Fruit fly (Drosophila melanogaster) whole organism, embryonic: Measurements from ENCODE around the gene CG9782.

Experiments
- Ada2b ChIP-seq: fragments of 200-800 bp; sonication (Bioruptor generic); IDR thresholded peaks from 2 replicates; pipeline ENCODE4 v1.3.6; 2022; ENCODE audit warnings: missing biosample characterization, missing genetic modification characterization
- Asciz ChIP-seq: fragments of 200-800 bp; sonication (Bioruptor generic); optimal IDR thresholded peaks from 2 replicates; lab custom pipeline; 2017; ENCODE audit warnings: missing biosample characterization, mild to moderate bottlenecking, missing genetic modification characterization, missing genetic modification reagents
- Bdp1 ChIP-seq: fragments of 200-800 bp; sonication (Bioruptor generic); optimal IDR thresholded peaks from 3 replicates; lab custom pipeline; 2016; ENCODE audit warnings: missing biosample characterization, missing genetic modification characterization
- Blimp-1 ChIP-seq: fragments of 200-800 bp; sonication (Bioruptor generic); optimal IDR thresholded peaks from 3 replicates; lab custom pipeline; 2018; ENCODE audit warnings: missing biosample characterization, missing genetic modification characterization, mild to moderate bottlenecking, moderate library complexity, missing genetic modification reagents
- BtbVII ChIP-seq: fragments of 200-800 bp; sonication (Bioruptor generic); optimal IDR thresholded peaks from 3 replicates; lab custom pipeline; 2017; ENCODE audit warnings: missing biosample characterization, mild to moderate bottlenecking, missing genetic modification characterization
- CG10321 ChIP-seq: fragments of 200-800 bp; sonication (Bioruptor generic); IDR thresholded peaks from 2 replicates; pipeline ENCODE4 v1.3.6; 2022; ENCODE audit warnings: missing biosample characterization, missing genetic modification characterization
- CG10431 ChIP-seq: fragments of 200-800 bp; sonication (Bioruptor generic); optimal IDR thresholded peaks from 3 replicates; lab custom pipeline; 2018; ENCODE audit warnings: missing biosample characterization, mild to moderate bottlenecking, missing genetic modification characterization
- CG12769 ChIP-seq: fragments of 200-800 bp; sonication (Bioruptor generic); optimal IDR thresholded peaks from 2 replicates; lab custom pipeline; 2019; ENCODE audit warnings: missing biosample characterization, mild to moderate bottlenecking, missing genetic modification characterization, moderate library complexity
- CG1647 ChIP-seq: fragments of 200-800 bp; sonication (Bioruptor generic); optimal IDR thresholded peaks from 3 replicates; lab custom pipeline; 2016; ENCODE audit warnings: missing biosample characterization, missing genetic modification characterization
- CG16863 ChIP-seq: fragments of 200-800 bp; sonication (Bioruptor generic); optimal IDR thresholded peaks from 3 replicates; lab custom pipeline; 2016; ENCODE audit warnings: missing biosample characterization, missing genetic modification characterization
- CG17829 ChIP-seq: fragments of 200-800 bp; optimal IDR thresholded peaks from 2 replicates; lab custom pipeline; 2019; ENCODE audit warnings: missing biosample characterization, mild to moderate bottlenecking, missing genetic modification characterization, moderate library complexity
- CG18599 ChIP-seq: fragments of 200-800 bp; sonication (Bioruptor generic); optimal IDR thresholded peaks from 3 replicates; lab custom pipeline; 2017; ENCODE audit warnings: missing biosample characterization, missing genetic modification characterization, mild to moderate bottlenecking, moderate library complexity, missing genetic modification reagents
- CG32532 ChIP-seq: fragments of 200-800 bp; sonication (Bioruptor generic); IDR thresholded peaks from 2 replicates; pipeline ENCODE4 v1.3.6; 2022; ENCODE audit warnings: missing biosample characterization, missing genetic modification characterization
- CG33557 ChIP-seq: fragments of 200-800 bp; sonication (Bioruptor generic); optimal IDR thresholded peaks from 2 replicates; lab custom pipeline; 2019; ENCODE audit warnings: missing biosample characterization, mild to moderate bottlenecking, missing genetic modification characterization, moderate library complexity
- CG34376 ChIP-seq: fragments of 200-800 bp; sonication (Bioruptor generic); optimal IDR thresholded peaks from 2 replicates; lab custom pipeline; 2018; ENCODE audit warnings: missing biosample characterization, mild to moderate bottlenecking, missing genetic modification characterization
- CG4854 ChIP-seq: fragments of 200-800 bp; sonication (Bioruptor generic); optimal IDR thresholded peaks from 2 replicates; lab custom pipeline; 2016; ENCODE audit warnings: missing biosample characterization, missing genetic modification characterization, inconsistent platforms
- CG6254 ChIP-seq: fragments of 200-800 bp; sonication (Bioruptor generic); optimal IDR thresholded peaks from 3 replicates; lab custom pipeline; 2017; ENCODE audit warnings: mild to moderate bottlenecking, missing biosample characterization, missing genetic modification reagents, missing genetic modification characterization
- CG6854 ChIP-seq: fragments of 200-800 bp; sonication (Bioruptor generic); optimal IDR thresholded peaks from 3 replicates; lab custom pipeline; 2017; ENCODE audit warnings: missing biosample characterization, mild to moderate bottlenecking, missing genetic modification characterization
- CG7357 ChIP-seq: fragments of 200-800 bp; sonication (Bioruptor generic); IDR thresholded peaks from 3 replicates; pipeline ENCODE4 v1.3.6; 2022; ENCODE audit warnings: missing biosample characterization, missing genetic modification characterization
- CG7372 ChIP-seq: fragments of 200-800 bp; sonication (Bioruptor generic); IDR thresholded peaks from 2 replicates; pipeline ENCODE4 v1.3.6; 2022; ENCODE audit warnings: missing biosample characterization, missing genetic modification characterization
- CG9727 ChIP-seq: fragments of 200-800 bp; sonication (Bioruptor generic); optimal IDR thresholded peaks from 3 replicates; lab custom pipeline; 2017; ENCODE audit warnings: missing biosample characterization, mild to moderate bottlenecking, missing genetic modification characterization
- Doc2 ChIP-seq: fragments of 200-800 bp; sonication (Bioruptor generic); IDR thresholded peaks from 2 replicates; pipeline ENCODE4 v1.3.6; 2022; ENCODE audit warnings: missing biosample characterization, missing genetic modification characterization
- Drgx ChIP-seq: fragments of 200-800 bp; sonication (Bioruptor generic); IDR thresholded peaks from 2 replicates; pipeline ENCODE4 v1.3.6; 2022; ENCODE audit warnings: missing biosample characterization, missing genetic modification characterization
- Eip74EF ChIP-seq, 2 experiments: fragments of 200-800 bp in 1 of 2; fragments of >200 bp in 1 of 2; sonication (Bioruptor generic) in 1 of 2; optimal IDR thresholded peaks; 2 replicates each; lab custom pipeline; 2017 to 2019; ENCODE audit warnings: missing biosample characterization in 2 of 2, missing genetic modification characterization in 2 of 2, mild to moderate bottlenecking in 1 of 2, moderate library complexity in 1 of 2
- Fer1 ChIP-seq: fragments of 200-800 bp; sonication (Bioruptor generic); optimal IDR thresholded peaks from 2 replicates; lab custom pipeline; 2017; ENCODE audit warnings: missing biosample characterization, mild to moderate bottlenecking, missing genetic modification characterization
- H15 ChIP-seq: fragments of 200-800 bp; sonication (Bioruptor generic); IDR thresholded peaks from 3 replicates; pipeline ENCODE4 v1.3.6; 2022; ENCODE audit warnings: missing biosample characterization, missing genetic modification characterization
- MTF-1 ChIP-seq: fragments of 200-800 bp; sonication (Bioruptor generic); optimal IDR thresholded peaks from 2 replicates; lab custom pipeline; 2018; ENCODE audit warnings: missing biosample characterization, mild to moderate bottlenecking, missing genetic modification characterization, borderline replicate concordance
- NFAT ChIP-seq: fragments of 200-800 bp; sonication (Bioruptor generic); IDR thresholded peaks from 2 replicates; pipeline ENCODE4 v1.3.6; 2022; ENCODE audit warnings: missing biosample characterization, missing genetic modification characterization
- Sin3A ChIP-seq: fragments of >200 bp; optimal IDR thresholded peaks from 2 replicates; lab custom pipeline; 2018
- Trl ChIP-seq, 3 experiments: fragments of >200 bp in 2 of 3; fragments of 200-800 bp in 1 of 3; sonication (Bioruptor generic) in 1 of 3; optimal IDR thresholded peaks; 2 replicates in 1 of 3; 3 replicates in 2 of 3; lab custom pipeline; 2016 to 2017; ENCODE audit warnings: missing biosample characterization in 1 of 3, missing genetic modification characterization in 1 of 3
- bsh ChIP-seq, 2 experiments: fragments of 200-800 bp; sonication (Bioruptor generic); optimal IDR thresholded peaks; 2 replicates each; lab custom pipeline; 2017 to 2018; ENCODE audit warnings: mild to moderate bottlenecking in 2 of 2, missing biosample characterization in 2 of 2, missing genetic modification characterization in 2 of 2, moderate library complexity in 1 of 2
- cad ChIP-seq: fragments of >200 bp; optimal IDR thresholded peaks from 2 replicates; lab custom pipeline; 2017; ENCODE audit warnings: missing biosample characterization, missing genetic modification characterization
- crc ChIP-seq: fragments of 200-800 bp; sonication (Bioruptor generic); optimal IDR thresholded peaks from 2 replicates; lab custom pipeline; 2016; ENCODE audit warnings: missing biosample characterization, missing genetic modification characterization
- dimm ChIP-seq: fragments of 200-800 bp; sonication (Bioruptor generic); IDR thresholded peaks from 2 replicates; pipeline ENCODE4 v1.3.6; 2022; ENCODE audit warnings: missing biosample characterization, missing genetic modification characterization
- gce ChIP-seq: fragments of 200-800 bp; sonication (Bioruptor generic); IDR thresholded peaks from 3 replicates; pipeline ENCODE4 v1.3.6; 2022; ENCODE audit warnings: missing biosample characterization, missing genetic modification characterization
- gsb-n ChIP-seq: fragments of 200-800 bp; sonication (Bioruptor generic); optimal IDR thresholded peaks from 3 replicates; lab custom pipeline; 2018; ENCODE audit warnings: missing biosample characterization, mild to moderate bottlenecking, missing genetic modification characterization
- ham ChIP-seq: fragments of 200-800 bp; sonication (Bioruptor generic); IDR thresholded peaks from 2 replicates; pipeline ENCODE4 v1.3.6; 2022; ENCODE audit warnings: missing biosample characterization, missing genetic modification characterization
- klu ChIP-seq: fragments of 200-800 bp; sonication (Bioruptor generic); IDR thresholded peaks from 2 replicates; pipeline ENCODE4 v1.3.6; 2022; ENCODE audit warnings: missing biosample characterization, missing genetic modification characterization
- lab ChIP-seq: fragments of 200-800 bp; sonication (Bioruptor generic); optimal IDR thresholded peaks from 3 replicates; lab custom pipeline; 2017; ENCODE audit warnings: missing biosample characterization, missing genetic modification characterization, mild to moderate bottlenecking, moderate library complexity, missing genetic modification reagents
- lmd ChIP-seq: fragments of 200-800 bp; sonication (Bioruptor generic); IDR thresholded peaks from 2 replicates; pipeline ENCODE4 v1.3.6; 2022; ENCODE audit warnings: missing biosample characterization, missing genetic modification characterization
- maf-S ChIP-seq: fragments of 200-800 bp; sonication (Bioruptor generic); optimal IDR thresholded peaks from 2 replicates; lab custom pipeline; 2016; ENCODE audit warnings: missing biosample characterization, missing genetic modification characterization
- nerfin-1 ChIP-seq: fragments of 200-800 bp; sonication (Bioruptor generic); optimal IDR thresholded peaks from 3 replicates; lab custom pipeline; 2019; ENCODE audit warnings: missing biosample characterization, mild to moderate bottlenecking, missing genetic modification characterization, moderate library complexity
- nom ChIP-seq: fragments of 200-800 bp; sonication (Bioruptor generic); optimal IDR thresholded peaks from 2 replicates; lab custom pipeline; 2017; ENCODE audit warnings: missing biosample characterization, missing genetic modification characterization, mild to moderate bottlenecking, moderate library complexity, missing genetic modification reagents
- pfk ChIP-seq: fragments of 200-800 bp; sonication (Bioruptor generic); optimal IDR thresholded peaks from 2 replicates; lab custom pipeline; 2018; ENCODE audit warnings: missing biosample characterization, mild to moderate bottlenecking, missing genetic modification characterization, moderate library complexity
- row ChIP-seq: fragments of 200-800 bp; sonication (Bioruptor generic); IDR thresholded peaks from 3 replicates; pipeline ENCODE4 v1.3.6; 2022; ENCODE audit warnings: missing biosample characterization, missing genetic modification characterization
- schlank ChIP-seq: fragments of 200-800 bp; sonication (Bioruptor generic); optimal IDR thresholded peaks from 2 replicates; lab custom pipeline; 2018; ENCODE audit warnings: missing biosample characterization, mild to moderate bottlenecking, missing genetic modification characterization
- sens ChIP-seq: fragments of 200-800 bp; sonication (Bioruptor generic); peaks from one replicate; lab custom pipeline; 2016; ENCODE audit warnings: missing biosample characterization, missing genetic modification characterization
- toy ChIP-seq: fragments of 200-800 bp; sonication (Bioruptor generic); IDR thresholded peaks from 2 replicates; pipeline ENCODE4 v1.3.6; 2022; ENCODE audit warnings: missing biosample characterization, missing genetic modification characterization
- zfh2 ChIP-seq: fragments of 200-800 bp; sonication (Bioruptor generic); optimal IDR thresholded peaks from 2 replicates; lab custom pipeline; 2016; ENCODE audit warnings: missing biosample characterization, missing genetic modification characterization

Gene CG9782

dm6 chrX:16633181-16633957 lies 12.0 kb upstream of the CG9782 start (continued):
- TF ChIP-seq toy (GFP tag; lab: Robert Waterston, UW) (no peak), Drgx (GFP tag; lab: Robert Waterston, UW) (peak; percentile 28; the same call in 1 of the 2 replicates), gce (no peak), cad (GFP tag; lab: Kevin White, UChicago) (no peak), Asciz (GFP tag; lab: Kevin White, UChicago) (no peak), Doc2 (no peak), row (GFP tag; lab: Robert Waterston, UW) (peak; percentile 20; the same call in 2 of the 3 replicates), CG1647 (GFP tag; lab: Kevin White, UChicago) (no peak), Trl (optimal IDR thresholded peaks at IDR 0.05; lab: Kevin White, UChicago) (no peak), Trl (GFP tag; optimal IDR thresholded peaks at IDR 0.05; lab: Kevin White, UChicago) (no peak), CG7357 (GFP tag; lab: Robert Waterston, UW) (no peak), bsh (GFP tag; optimal IDR thresholded peaks at IDR 0.05; lab: Kevin White, UChicago) (peak in 1 of 2 experiments; percentile 56), schlank (no peak), NFAT (GFP tag; lab: Robert Waterston, UW) (no peak), CG6254 (GFP tag; lab: Kevin White, UChicago) (no peak), CG7372 (GFP tag; lab: Robert Waterston, UW) (no peak), CG17829 (tag; lab: Kevin White, UChicago) (no peak), Bdp1 (GFP tag; lab: Kevin White, UChicago) (no peak), CG10431 (no peak), CG18599 (peak; percentile 33), Sin3A (lab: Kevin White, UChicago) (no peak), lab (GFP tag; lab: Kevin White, UChicago) (no peak), Blimp-1 (GFP tag; lab: Kevin White, UChicago) (no peak), gsb-n (tag; lab: Kevin White, UChicago) (no peak), CG16863 (GFP tag; lab: Kevin White, UChicago) (no peak), H15 (GFP tag; lab: Robert Waterston, UW) (no peak), CG4854 (no peak), pfk (peak; percentile 4), ham (no peak), BtbVII (GFP tag; lab: Kevin White, UChicago) (no peak), klu (GFP tag; lab: Robert Waterston, UW) (no peak; the same call in 1 of the 2 replicates), zfh2 (GFP tag; lab: Kevin White, UChicago) (no peak), CG34376 (GFP tag; lab: Kevin White, UChicago) (no peak), CG33557 (GFP tag; lab: Kevin White, UChicago) (no peak), Eip74EF (GFP tag; optimal IDR thresholded peaks at IDR 0.05; lab: Kevin White, UChicago) (peak in 1 of 2 experiments; percentile 68), MTF-1 (GFP tag; lab: Kevin White, UChicago) (no peak), CG32532 (0 out of 2 replicates have a peak, but pooled peaks have one; percentile 9), CG9727 (GFP tag; lab: Kevin White, UChicago) (peak; percentile 28), sens (GFP tag; lab: Kevin White, UChicago) (peak; percentile 11), maf-S (GFP tag; lab: Kevin White, UChicago) (no peak), dimm (no peak), nom (GFP tag; lab: Kevin White, UChicago) (peak; percentile 87), crc (no peak), lmd (GFP tag; lab: Robert Waterston, UW) (no peak), CG12769 (tag; lab: Kevin White, UChicago) (peak; percentile 66), Ada2b (GFP tag; lab: Robert Waterston, UW) (no peak), CG6854 (GFP tag; lab: Kevin White, UChicago) (no peak), nerfin-1 (tag; lab: Kevin White, UChicago) (no peak), CG10321 (no peak), Fer1 (GFP tag; lab: Kevin White, UChicago) (no peak)
